Worm (Caenorhabditis elegans): ENCODE data around the gene gst-40.

DNA sequence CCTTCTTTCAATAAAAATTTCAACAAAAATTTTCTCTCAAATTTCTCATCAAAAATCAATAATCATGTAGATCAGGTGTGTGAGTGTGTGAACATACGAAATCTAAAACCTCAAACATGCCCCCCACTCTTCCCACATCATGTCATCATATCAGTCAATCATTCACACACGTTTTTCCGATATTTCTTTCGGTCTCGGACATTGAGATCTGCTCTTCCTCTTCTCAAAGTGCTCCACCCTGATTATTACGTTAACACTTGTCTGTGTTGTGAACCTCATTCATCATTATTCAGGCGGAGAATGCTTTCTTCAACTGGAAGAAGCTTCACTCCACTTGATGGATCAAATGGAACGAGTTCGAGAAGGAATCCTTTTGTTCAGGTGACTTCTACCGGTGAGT, 23.9 kb upstream of the gst-40 start, which contains the start of gene kvs-5:
- TF ChIP-seq him-1 (tag; optimal IDR thresholded peaks at IDR 0.05) (no peak), W03F9.2 (tag; optimal IDR thresholded peaks at IDR 0.05) (no peak)

Measured in whole organism, L4/young adult.